Worm (Caenorhabditis elegans) whole organism, late embryonic: ENCODE data around the gene sre-12.

ENCODE experiments used
- ama-1 ChIP-seq: fragments of 150-350 bp; optimal IDR thresholded peaks from 2 replicates; lab custom pipeline; 2014
- ceh-34 ChIP-seq: sonication (generic microtip); optimal IDR thresholded peaks from 2 replicates; lab custom pipeline; 2016; ENCODE audit warnings: mild to moderate bottlenecking, missing genetic modification characterization, missing compliant biosample characterization
- ceh-48 ChIP-seq: sonication (generic microtip); optimal IDR thresholded peaks from 2 replicates; lab custom pipeline; 2016; ENCODE audit warnings: missing genetic modification characterization, inconsistent platforms, missing compliant biosample characterization
- tbx-2 ChIP-seq: sonication (generic microtip); optimal IDR thresholded peaks from 2 replicates; lab custom pipeline; 2016; ENCODE audit warnings: missing genetic modification characterization, missing compliant biosample characterization

DNA sequence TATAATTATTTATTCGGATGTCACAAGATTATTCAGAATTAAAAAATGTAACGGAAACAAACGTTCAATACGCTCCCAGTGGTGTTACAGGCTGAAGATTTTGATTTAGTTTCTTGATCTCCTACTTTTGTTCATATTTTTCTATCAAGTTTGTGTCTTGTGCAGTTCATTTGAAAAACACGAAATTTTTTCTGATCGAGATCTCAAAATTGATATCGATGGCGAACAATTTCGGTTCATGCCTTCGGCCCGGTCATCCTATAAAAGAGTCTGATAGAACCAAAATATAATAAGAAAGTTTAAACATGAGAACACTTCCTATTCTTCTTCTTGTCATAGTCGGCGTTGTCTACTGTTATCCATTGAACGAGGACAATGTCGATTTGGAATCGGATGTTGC, 28.4 kb upstream of the sre-12 start, which contains the start of gene drd-10:
- no peak for TF ChIP-seq ceh-34
- no peak for TF ChIP-seq ceh-48
- no peak for TF ChIP-seq tbx-2
- TF ChIP-seq ama-1 (lab: Kevin White, UChicago) = no peak
